Fruit fly (Drosophila melanogaster): ENCODE measurements around the gene CG9168.

The CG9168 gene

dm6 chr3L:1368201-1368617, 42.6 kb upstream of the CG9168 start (continued):
- peak; percentile 83 for TF ChIP-seq H15 (GFP tag; IDR thresholded peaks at IDR 0.05)
- TF ChIP-seq CG15011 (GFP tag; optimal IDR thresholded peaks at IDR 0.05): peak; percentile 33
- peak; percentile 80 for TF ChIP-seq Xbp1 (GFP tag; optimal IDR thresholded peaks at IDR 0.05)
- TF ChIP-seq CG3726 (GFP tag; IDR thresholded peaks at IDR 0.05): peak; percentile 87
- peak; percentile 53; the same call in 1 of the 2 replicates for TF ChIP-seq CG43689 (GFP tag; IDR thresholded peaks at IDR 0.05)
- peak; percentile 79 for TF ChIP-seq CG7839 (tag; optimal IDR thresholded peaks at IDR 0.05)
- TF ChIP-seq scrt (GFP tag; optimal IDR thresholded peaks at IDR 0.05): peak; percentile 63
- peak; percentile 19 for TF ChIP-seq schlank (tag; optimal IDR thresholded peaks at IDR 0.05)
- TF ChIP-seq NFAT (GFP tag; IDR thresholded peaks at IDR 0.05): peak; percentile 65
- TF ChIP-seq CG17612 (GFP tag; IDR thresholded peaks at IDR 0.05): peak; percentile 63; the same call in 1 of the 2 replicates
- TF ChIP-seq CG11723 (GFP tag; optimal IDR thresholded peaks at IDR 0.05): peak; percentile 33
- TF ChIP-seq CG10147 (GFP tag; optimal IDR thresholded peaks at IDR 0.05): peak; percentile 51
- TF ChIP-seq CTCF (GFP tag; optimal IDR thresholded peaks at IDR 0.05): no peak
- TF ChIP-seq p53 (GFP tag; optimal IDR thresholded peaks at IDR 0.05): no peak
- TF ChIP-seq CG14667 (GFP tag; IDR thresholded peaks at IDR 0.05): peak; percentile 77
- TF ChIP-seq sima (GFP tag; optimal IDR thresholded peaks at IDR 0.05): no peak
- TF ChIP-seq Oli (tag; optimal IDR thresholded peaks at IDR 0.05): peak; percentile 78
- TF ChIP-seq pros (GFP tag; optimal IDR thresholded peaks at IDR 0.05): no peak
- peak; percentile 71 for TF ChIP-seq fd102C (GFP tag; optimal IDR thresholded peaks at IDR 0.05)
- TF ChIP-seq CG7372 (GFP tag; IDR thresholded peaks at IDR 0.05): peak; percentile 80
- peak; percentile 44; the same call in 1 of the 2 replicates for TF ChIP-seq Gsc (GFP tag; IDR thresholded peaks at IDR 0.05)
- TF ChIP-seq CG13287 (GFP tag; IDR thresholded peaks at IDR 0.05; ENCODE audit: partially characterized antibody): no peak; the same call in 1 of the 2 replicates
- TF ChIP-seq Ptx1 (GFP tag; IDR thresholded peaks at IDR 0.05): peak; percentile 85
- peak; percentile 88 for TF ChIP-seq CG4360 (GFP tag; IDR thresholded peaks at IDR 0.05)
- TF ChIP-seq CG4854 (GFP tag; optimal IDR thresholded peaks at IDR 0.05): peak; percentile 22
- no peak for TF ChIP-seq fru (optimal IDR thresholded peaks at IDR 0.05)
- TF ChIP-seq Optix (GFP tag; IDR thresholded peaks at IDR 0.05): peak; percentile 85
- no peak for TF ChIP-seq CG34224 (GFP tag; IDR thresholded peaks at IDR 0.05; ENCODE audit: partially characterized antibody)
- TF ChIP-seq Doc2 (GFP tag; IDR thresholded peaks at IDR 0.05): no peak; the same call in 1 of the 2 replicates
- TF ChIP-seq Mrtf (GFP tag; IDR thresholded peaks at IDR 0.05): peak; percentile 80
- TF ChIP-seq Poxn (GFP tag; IDR thresholded peaks at IDR 0.05): 0 out of 2 replicates have a peak, but pooled peaks have one; percentile 26
- TF ChIP-seq CG8359 (GFP tag; optimal IDR thresholded peaks at IDR 0.05; ENCODE audit: borderline replicate concordance): no peak
- TF ChIP-seq z (GFP tag; IDR thresholded peaks at IDR 0.05): peak; percentile 75
- no peak for TF ChIP-seq Tbp (GFP tag; optimal IDR thresholded peaks at IDR 0.05)
- TF ChIP-seq crol (GFP tag; IDR thresholded peaks at IDR 0.05): peak; percentile 92
- TF ChIP-seq pho (GFP tag; optimal IDR thresholded peaks at IDR 0.05): peak; percentile 57
- peak; percentile 46 for TF ChIP-seq CG17802 (tag; optimal IDR thresholded peaks at IDR 0.05)
- TF ChIP-seq CG14014 (GFP tag; IDR thresholded peaks at IDR 0.05): peak; percentile 89
- TF ChIP-seq D19A (tag; optimal IDR thresholded peaks at IDR 0.05): peak; percentile 28
- TF ChIP-seq mirr (GFP tag; optimal IDR thresholded peaks at IDR 0.05): peak; percentile 31
- peak; percentile 44 for TF ChIP-seq run (tag; optimal IDR thresholded peaks at IDR 0.05)
- TF ChIP-seq kah (GFP tag; optimal IDR thresholded peaks at IDR 0.05): no peak
- peak; percentile 86 for TF ChIP-seq dmrt11E (tag; optimal IDR thresholded peaks at IDR 0.05)
- peak; percentile 36 for TF ChIP-seq Sry-δ (GFP tag; optimal IDR thresholded peaks at IDR 0.05)
- peak; percentile 22 for TF ChIP-seq Deaf1 (tag; optimal IDR thresholded peaks at IDR 0.05)
- TF ChIP-seq CG12769 (tag; optimal IDR thresholded peaks at IDR 0.05): peak; percentile 87
- TF ChIP-seq pan (optimal IDR thresholded peaks at IDR 0.05): no peak
- TF ChIP-seq pan (GFP tag; optimal IDR thresholded peaks at IDR 0.05 in 1 of 2, IDR thresholded peaks at IDR 0.05 in 1 of 2): peak in 1 of 2 experiments; percentile 92
- TF ChIP-seq CG2129 (GFP tag; IDR thresholded peaks at IDR 0.05; ENCODE audit: partially characterized antibody): no peak
- 0 out of 2 replicates have a peak, but pooled peaks have one; percentile 27 for TF ChIP-seq Dref (GFP tag; IDR thresholded peaks at IDR 0.05)
- no peak for TF ChIP-seq Hr39 (optimal IDR thresholded peaks at IDR 0.05)
- TF ChIP-seq stwl (tag; optimal IDR thresholded peaks at IDR 0.05): peak; percentile 2
- no peak for TF ChIP-seq Lpt (GFP tag; optimal IDR thresholded peaks at IDR 0.05)

All from whole organism, embryonic.